Fruit fly (Drosophila melanogaster) whole organism, embryonic: Measurements from ENCODE around the gene CG12310.

Experiments
- Bdp1 ChIP-seq: fragments of 200-800 bp; sonication (Bioruptor generic); optimal IDR thresholded peaks from 3 replicates; lab custom pipeline; 2016; ENCODE audit warnings: missing biosample characterization, missing genetic modification characterization
- CG10147 ChIP-seq: fragments of 200-800 bp; sonication (Bioruptor generic); optimal IDR thresholded peaks from 2 replicates; lab custom pipeline; 2019; ENCODE audit warnings: missing biosample characterization, mild to moderate bottlenecking, missing genetic modification characterization, moderate library complexity
- CG12659 ChIP-seq: fragments of 200-800 bp; sonication (Bioruptor generic); optimal IDR thresholded peaks from 3 replicates; lab custom pipeline; 2017; ENCODE audit warnings: mild to moderate bottlenecking, missing biosample characterization, missing genetic modification reagents, missing genetic modification characterization
- CG18476 ChIP-seq: fragments of 200-800 bp; sonication (Bioruptor generic); optimal IDR thresholded peaks from 2 replicates; lab custom pipeline; 2016; ENCODE audit warnings: missing biosample characterization, mild to moderate bottlenecking, missing genetic modification characterization

- TF ChIP-seq CG10147 (GFP tag; lab: Kevin White, UChicago) (no peak), CG12659 (GFP tag; lab: Kevin White, UChicago) (no peak), Bdp1 (GFP tag; lab: Kevin White, UChicago) (no peak), CG18476 (GFP tag; lab: Kevin White, UChicago) (no peak)
Observed at dm6 chr3L:15089887-15090679, 39.5 kb upstream of the CG12310 start.
